Worm (Caenorhabditis elegans) whole organism, midembryonic: ENCODE data around the gene F35C5.1.

Source experiments
- T22C8.4 ChIP-seq: fragments of 200-800 bp; sonication (Bioruptor generic); IDR thresholded peaks from 2 replicates; pipeline ENCODE4 v1.3.6; 2022; ENCODE audit warnings: missing genetic modification characterization, missing compliant biosample characterization
- cog-1 ChIP-seq: sonication (generic microtip); optimal IDR thresholded peaks from 2 replicates; lab custom pipeline; 2016; ENCODE audit warnings: missing genetic modification characterization, missing compliant biosample characterization
- flt-1 ChIP-seq: fragments of 200-800 bp; sonication (Bioruptor generic); IDR thresholded peaks from 2 replicates; pipeline ENCODE4 v1.3.6; 2022; ENCODE audit warnings: missing genetic modification characterization, missing compliant biosample characterization
- klf-2 ChIP-seq: fragments of 200-800 bp; sonication (Bioruptor generic); conservative IDR thresholded peaks from 2 replicates; pipeline ENCODE4 v1.3.6; 2022; ENCODE audit warnings: missing genetic modification reagents, missing genetic modification characterization, missing compliant biosample characterization
- med-1 ChIP-seq: sonication (generic microtip); optimal IDR thresholded peaks from 2 replicates; lab custom pipeline; 2017; ENCODE audit warnings: missing genetic modification characterization, mild to moderate bottlenecking, missing compliant biosample characterization, antibody characterized with exemption, missing genetic modification reagents; ENCODE audit not compliant: insufficient read depth
- ref-1 ChIP-seq: fragments of 200-800 bp; sonication (Bioruptor generic); conservative IDR thresholded peaks from 2 replicates; pipeline ENCODE4 v1.3.6; 2022; ENCODE audit warnings: missing genetic modification reagents, missing genetic modification characterization, missing compliant biosample characterization
- tab-1 ChIP-seq: fragments of 200-800 bp; sonication (Bioruptor generic); IDR thresholded peaks from 2 replicates; pipeline ENCODE4 v1.3.6; 2022; ENCODE audit warnings: missing genetic modification characterization, missing compliant biosample characterization
- ztf-23 ChIP-seq: fragments of 200-800 bp; sonication (Bioruptor generic); IDR thresholded peaks from 2 replicates; pipeline ENCODE4 v1.3.6; 2022; ENCODE audit warnings: missing genetic modification reagents, missing genetic modification characterization, missing compliant biosample characterization
- ztf-29 ChIP-seq: fragments of 200-800 bp; sonication (Bioruptor generic); IDR thresholded peaks from 2 replicates; pipeline ENCODE4 v1.3.6; 2022; ENCODE audit warnings: missing genetic modification reagents, missing genetic modification characterization, missing compliant biosample characterization

Gene F35C5.1

DNA sequence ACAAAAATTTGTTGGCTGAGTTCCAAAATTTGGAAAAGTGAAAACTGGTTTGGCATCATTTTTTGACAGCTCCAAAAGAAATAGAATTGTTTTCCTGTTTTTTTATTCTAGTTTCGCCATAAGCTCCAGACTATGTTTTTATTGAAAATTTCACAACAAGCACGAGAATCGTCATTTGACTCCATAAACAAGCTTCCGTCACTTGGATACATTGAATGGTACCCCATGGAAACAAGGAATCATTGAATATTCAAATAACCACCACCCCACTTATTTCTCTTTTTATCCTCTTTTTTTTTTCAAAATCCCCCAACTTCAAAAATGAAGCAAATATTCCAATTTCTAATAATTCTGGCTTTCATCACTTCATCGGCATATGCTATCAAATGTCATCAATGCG is 28.2 kb downstream of the F35C5.1 start, which contains the start of gene ddn-2:
Gene ddn-2 (plus strand): TSS at position 301 of the 400 bp plus-strand sequence.
- TF ChIP-seq T22C8.4 (GFP tag; lab: Robert Waterston, UW) (no peak), ref-1 (no peak), klf-2 (GFP tag; lab: Robert Waterston, UW) (no peak), tab-1 (no peak)

- TF ChIP-seq ref-1: no peak
- TF ChIP-seq tab-1: no peak
- no peak for TF ChIP-seq flt-1 (GFP tag; lab: Robert Waterston, UW)
- TF ChIP-seq cog-1 (tag; lab: Kevin White, UChicago): no peak
- no peak for TF ChIP-seq klf-2 (GFP tag; lab: Robert Waterston, UW)
- no peak for TF ChIP-seq T22C8.4 (GFP tag; lab: Robert Waterston, UW)
- no peak for TF ChIP-seq ztf-29
- TF ChIP-seq med-1 (GFP tag; lab: Kevin White, UChicago): no peak
- TF ChIP-seq ztf-23 (GFP tag; lab: Robert Waterston, UW): no peak
Measured at ce11 chrII:12914514-12915075, 34.0 kb downstream of the F35C5.1 start, which contains the start of gene F35C5.12. F35C5.12 (minus strand) TSS chrII:12914564.

DNA sequence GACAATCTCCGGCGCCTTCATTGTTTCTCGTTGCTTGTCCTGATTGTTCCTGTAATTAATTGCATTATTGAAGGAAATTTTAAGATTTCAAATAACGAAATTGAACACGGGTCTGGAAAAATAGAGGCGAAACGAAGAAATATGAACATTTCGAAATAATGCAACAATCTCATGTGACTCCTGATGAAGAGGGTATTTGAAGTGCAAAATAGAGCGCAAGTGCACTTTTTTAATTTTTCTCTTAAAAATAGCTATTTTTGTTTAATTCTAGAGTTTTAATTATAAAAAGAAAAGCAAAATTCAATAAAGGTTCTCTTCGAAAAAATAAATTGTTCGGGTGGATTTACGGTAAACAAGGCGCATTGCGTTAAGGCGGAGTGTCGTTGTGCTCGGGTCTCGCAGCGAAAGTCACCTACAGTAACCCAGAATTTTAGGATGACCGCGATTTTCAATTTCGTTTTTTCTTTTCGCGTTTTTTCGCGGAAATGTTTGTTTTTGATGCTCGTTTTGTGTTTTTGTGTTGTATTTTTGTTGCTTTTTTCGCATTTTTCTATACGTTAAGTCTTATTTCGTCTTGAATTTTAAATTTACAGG is 38.5 kb downstream of the F35C5.1 start, which contains the start of the genes F58G1.2 and wago-4:
Gene F58G1.2 (minus strand): TSS at position 51 of the 594 bp plus-strand sequence.
Gene wago-4 (plus strand): TSS at position 592 of the 594 bp plus-strand sequence.
- TF ChIP-seq flt-1 (GFP tag; lab: Robert Waterston, UW) (no peak), ztf-29 (no peak), tab-1 (no peak), ztf-23 (GFP tag; lab: Robert Waterston, UW) (no peak), cog-1 (tag; lab: Kevin White, UChicago) (no peak), T22C8.4 (GFP tag; lab: Robert Waterston, UW) (no peak), ref-1 (no peak), med-1 (GFP tag; lab: Kevin White, UChicago) (no peak), klf-2 (GFP tag; lab: Robert Waterston, UW) (no peak)

DNA sequence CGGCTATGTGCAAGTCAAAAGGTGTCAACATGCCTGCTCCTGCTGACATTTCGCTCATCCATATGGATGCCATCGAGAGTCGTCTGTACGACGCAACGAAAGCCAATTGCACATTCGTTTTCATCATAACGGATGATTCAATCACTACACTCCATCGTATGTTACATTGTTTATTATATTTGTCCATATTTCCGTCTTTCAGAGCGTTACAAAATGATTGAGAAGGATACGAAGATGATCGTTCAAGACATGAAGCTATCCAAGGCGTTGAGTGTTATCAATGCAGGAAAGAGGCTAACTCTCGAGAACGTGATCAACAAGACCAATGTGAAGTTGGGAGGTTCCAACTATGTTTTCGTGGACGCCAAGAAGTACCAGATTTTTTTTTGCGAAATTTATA is 40.9 kb downstream of the F35C5.1 start:
- TF ChIP-seq cog-1 (tag; lab: Kevin White, UChicago): no peak

- TF ChIP-seq T22C8.4 (GFP tag; lab: Robert Waterston, UW) (no peak), flt-1 (GFP tag; lab: Robert Waterston, UW) (no peak), tab-1 (no peak), ref-1 (no peak), klf-2 (GFP tag; lab: Robert Waterston, UW) (no peak), med-1 (GFP tag; lab: Kevin White, UChicago) (no peak), ztf-23 (GFP tag; lab: Robert Waterston, UW) (no peak), cog-1 (tag; lab: Kevin White, UChicago) (no peak), ztf-29 (no peak)
Measured at ce11 chrII:12923225-12923624, 42.6 kb downstream of the F35C5.1 start.

- TF ChIP-seq cog-1 (tag; lab: Kevin White, UChicago): no peak
- TF ChIP-seq ref-1: no peak
- TF ChIP-seq T22C8.4 (GFP tag; lab: Robert Waterston, UW): no peak
- TF ChIP-seq ztf-29: no peak
Measured at ce11 chrII:12925551-12925950, 44.9 kb downstream of the F35C5.1 start, which contains the start of gene F58G1.8. F58G1.8 (minus strand) TSS chrII:12925651.

ce11 chrII:12928241-12928640 is 47.6 kb downstream of the F35C5.1 start, which contains the start of gene F58G1.3:
F58G1.3 (minus strand) TSS chrII:12928341.
- TF ChIP-seq flt-1 (GFP tag; lab: Robert Waterston, UW) (no peak), cog-1 (tag; lab: Kevin White, UChicago) (no peak), klf-2 (GFP tag; lab: Robert Waterston, UW) (no peak), med-1 (GFP tag; lab: Kevin White, UChicago) (no peak), tab-1 (no peak), ztf-29 (no peak), ztf-23 (GFP tag; lab: Robert Waterston, UW) (no peak), ref-1 (no peak)

ce11 chrII:12930138-12930537 is 49.5 kb downstream of the F35C5.1 start:
- TF ChIP-seq ztf-29 (no peak), ref-1 (no peak), T22C8.4 (GFP tag; lab: Robert Waterston, UW) (no peak)

- TF ChIP-seq med-1 (GFP tag; lab: Kevin White, UChicago): no peak
- no peak for TF ChIP-seq ztf-23 (GFP tag; lab: Robert Waterston, UW)
- no peak for TF ChIP-seq tab-1
- no peak for TF ChIP-seq ref-1
- TF ChIP-seq ztf-29: no peak
- TF ChIP-seq cog-1 (tag; lab: Kevin White, UChicago): no peak
- no peak for TF ChIP-seq T22C8.4 (GFP tag; lab: Robert Waterston, UW)
- no peak for TF ChIP-seq klf-2 (GFP tag; lab: Robert Waterston, UW)
- TF ChIP-seq flt-1 (GFP tag; lab: Robert Waterston, UW): no peak
Measured at ce11 chrII:12931456-12931923, 50.9 kb downstream of the F35C5.1 start, which contains the start of gene dct-18. dct-18 (plus strand) TSS chrII:12931873.
